Worm (Caenorhabditis elegans) whole organism, L3 larva: ENCODE results near the gene vit-6.

Experiments used
- ama-1 ChIP-seq: fragments of 150-350 bp; optimal IDR thresholded peaks from 2 replicates; lab custom pipeline; 2018
- egl-27 ChIP-seq: sonication (generic microtip); optimal IDR thresholded peaks from 4 replicates; lab custom pipeline; 2017; ENCODE audit warnings: missing biosample characterization, missing genetic modification reagents, missing genetic modification characterization
- elt-1 ChIP-seq: fragments of 150-350 bp; optimal IDR thresholded peaks from 2 replicates; lab custom pipeline; 2014; ENCODE audit warnings: missing biosample characterization, missing genetic modification characterization
- fkh-10 ChIP-seq: sonication (generic microtip); optimal IDR thresholded peaks from 2 replicates; lab custom pipeline; 2017; ENCODE audit warnings: missing biosample characterization, missing genetic modification reagents, missing genetic modification characterization
- jun-1 ChIP-seq: fragments of 150-350 bp; optimal IDR thresholded peaks from 2 replicates; lab custom pipeline; 2014; ENCODE audit warnings: missing biosample characterization, missing genetic modification reagents, missing genetic modification characterization
- mdl-1 ChIP-seq: fragments of 150-350 bp; optimal IDR thresholded peaks from 2 replicates; lab custom pipeline; 2014; ENCODE audit warnings: missing biosample characterization, missing genetic modification characterization
- nhr-11 ChIP-seq: fragments of 150-350 bp; optimal IDR thresholded peaks from 2 replicates; lab custom pipeline; 2014; ENCODE audit warnings: missing biosample characterization, missing genetic modification characterization
- nhr-237 ChIP-seq: fragments of 150-350 bp; optimal IDR thresholded peaks from 2 replicates; lab custom pipeline; 2014; ENCODE audit warnings: missing biosample characterization, missing genetic modification characterization
- snpc-4 ChIP-seq: fragments of 150-350 bp; optimal IDR thresholded peaks from 2 replicates; lab custom pipeline; 2014; ENCODE audit warnings: missing biosample characterization, missing genetic modification characterization
- unc-39 ChIP-seq: sonication (generic microtip); optimal IDR thresholded peaks from 4 replicates; lab custom pipeline; 2017; ENCODE audit warnings: missing biosample characterization, missing genetic modification characterization
- unc-62 ChIP-seq: fragments of 150-350 bp; sonication (generic microtip); optimal IDR thresholded peaks from 4 replicates; lab custom pipeline; 2014; ENCODE audit warnings: missing biosample characterization, missing genetic modification reagents, missing genetic modification characterization
- zag-1 ChIP-seq: fragments of 150-350 bp; optimal IDR thresholded peaks from 2 replicates; lab custom pipeline; 2014; ENCODE audit warnings: missing biosample characterization, missing genetic modification characterization
- ztf-11 ChIP-seq: fragments of 150-350 bp; optimal IDR thresholded peaks from 2 replicates; lab custom pipeline; 2014; ENCODE audit warnings: missing biosample characterization, missing genetic modification characterization

DNA sequence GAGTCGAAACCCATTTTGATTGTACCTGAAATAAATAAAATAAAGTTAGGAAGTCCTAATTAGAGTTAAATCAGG is 28.4 kb downstream of the vit-6 start, which contains the start of gene nucl-1:
- TF ChIP-seq snpc-4 (tag; lab: Kevin White, UChicago) (no peak), elt-1 (tag; lab: Kevin White, UChicago) (no peak), nhr-11 (no peak), unc-39 (tag; lab: Kevin White, UChicago) (no peak), fkh-10 (GFP tag; lab: Kevin White, UChicago) (no peak), egl-27 (no peak), nhr-237 (no peak), unc-62 (GFP tag; lab: Kevin White, UChicago) (no peak), mdl-1 (no peak), ama-1 (lab: Kevin White, UChicago) (no peak), jun-1 (tag; lab: Kevin White, UChicago) (no peak), zag-1 (no peak), ztf-11 (no peak)
